Worm (Caenorhabditis elegans): ENCODE results near the gene reps-1.

reps-1 gene

ce11 chrV:18980980-18981529 lies 9.2 kb downstream of the reps-1 start, which contains the start of the genes mrps-35 and sws-1 (continued):
- TF ChIP-seq B0261.1 (tag; optimal IDR thresholded peaks at IDR 0.05): no peak
- TF ChIP-seq sdz-38 (tag; optimal IDR thresholded peaks at IDR 0.05): no peak
- no peak for TF ChIP-seq ztf-3 (GFP tag; optimal IDR thresholded peaks at IDR 0.05)
- no peak for TF ChIP-seq ztf-22 (GFP tag; optimal IDR thresholded peaks at IDR 0.05)
- peak; percentile 14; the same call in 1 of the 2 replicates for TF ChIP-seq ceh-91 (GFP tag; IDR thresholded peaks at IDR 0.05)
- TF ChIP-seq nfya-2 (GFP tag; IDR thresholded peaks at IDR 0.05): no peak
- no peak for TF ChIP-seq mes-4 (tag; optimal IDR thresholded peaks at IDR 0.05)
- TF ChIP-seq ceh-58 (GFP tag; IDR thresholded peaks at IDR 0.05): no peak
- TF ChIP-seq Y53G8AR.9 (GFP tag; conservative IDR thresholded peaks at IDR 0.05): no peak
- no peak for TF ChIP-seq mel-28 (tag; optimal IDR thresholded peaks at IDR 0.05; ENCODE audit: borderline replicate concordance)
- TF ChIP-seq madf-6 (GFP tag; IDR thresholded peaks at IDR 0.05): peak; percentile 71
- TF ChIP-seq fkh-3 (tag; optimal IDR thresholded peaks at IDR 0.05): no peak
- TF ChIP-seq C17E4.6 (GFP tag; IDR thresholded peaks at IDR 0.05): no peak
- no peak for TF ChIP-seq ekl-4 (GFP tag; IDR thresholded peaks at IDR 0.05)
- TF ChIP-seq dpl-1 (GFP tag; optimal IDR thresholded peaks at IDR 0.05): peak; percentile 59
- TF ChIP-seq ets-4 (GFP tag; optimal IDR thresholded peaks at IDR 0.05): no peak
- TF ChIP-seq egrh-3 (GFP tag; IDR thresholded peaks at IDR 0.05): peak; percentile 28; the same call in 1 of the 2 replicates
- TF ChIP-seq C06A6.2 (GFP tag; conservative IDR thresholded peaks at IDR 0.05): no peak
- no peak for TF ChIP-seq Y56A3A.18 (GFP tag; IDR thresholded peaks at IDR 0.05)
- TF ChIP-seq ztf-25 (GFP tag; IDR thresholded peaks at IDR 0.05): no peak
- TF ChIP-seq tbx-9 (tag; optimal IDR thresholded peaks at IDR 0.05; ENCODE audit: borderline replicate concordance): no peak
- no peak for TF ChIP-seq cebp-1 (GFP tag; IDR thresholded peaks at IDR 0.05)
- no peak for TF ChIP-seq cebp-1 (tag; optimal IDR thresholded peaks at IDR 0.05)
- TF ChIP-seq lag-1 (GFP tag; IDR thresholded peaks at IDR 0.05): no peak
- no peak for TF ChIP-seq nhr-179 (tag; optimal IDR thresholded peaks at IDR 0.05)
- no peak; the same call in 1 of the 2 replicates for TF ChIP-seq Y67H2A.10 (GFP tag; conservative IDR thresholded peaks at IDR 0.05)
- no peak for TF ChIP-seq nhr-90 (tag; optimal IDR thresholded peaks at IDR 0.05)
- no peak for TF ChIP-seq Y79H2A.3 (GFP tag; conservative IDR thresholded peaks at IDR 0.05)
- peak; percentile 45; the same call in 1 of the 2 replicates for TF ChIP-seq attf-3 (GFP tag; conservative IDR thresholded peaks at IDR 0.05)
- TF ChIP-seq hrde-1 (tag; optimal IDR thresholded peaks at IDR 0.05; ENCODE audit: borderline replicate concordance): peak; percentile 3
- peak; percentile 27 for TF ChIP-seq F22D6.2 (tag; optimal IDR thresholded peaks at IDR 0.05)
- TF ChIP-seq hmg-1.2 (GFP tag; IDR thresholded peaks at IDR 0.05): 0 out of 2 replicates have a peak, but pooled peaks have one; percentile 19
- no peak for TF ChIP-seq F23B12.7 (tag; optimal IDR thresholded peaks at IDR 0.05; ENCODE audit: insufficient read depth)
- no peak for TF ChIP-seq T07F8.4 (tag; optimal IDR thresholded peaks at IDR 0.05)
- no peak for TF ChIP-seq ama-1 (optimal IDR thresholded peaks at IDR 0.05)
- TF ChIP-seq ama-1 (GFP tag; optimal IDR thresholded peaks at IDR 0.05): no peak
- TF ChIP-seq F49E8.2 (tag; optimal IDR thresholded peaks at IDR 0.05; ENCODE audit: insufficient read depth): no peak
- 0 out of 2 replicates have a peak, but pooled peaks have one; percentile 42 for TF ChIP-seq hsf-1 (GFP tag; IDR thresholded peaks at IDR 0.05)
- peak; percentile 20; the same call in 1 of the 2 replicates for TF ChIP-seq lir-1 (GFP tag; conservative IDR thresholded peaks at IDR 0.05)
- TF ChIP-seq F39B2.1 (GFP tag; IDR thresholded peaks at IDR 0.05): no peak
- 0 out of 2 replicates have a peak, but pooled peaks have one; percentile 45 for TF ChIP-seq let-526 (GFP tag; IDR thresholded peaks at IDR 0.05)
- TF ChIP-seq sea-2 (GFP tag; IDR thresholded peaks at IDR 0.05): 0 out of 2 replicates have a peak, but pooled peaks have one; percentile 16
- no peak for TF ChIP-seq F37B4.10 (GFP tag; IDR thresholded peaks at IDR 0.05)
- TF ChIP-seq cebp-2 (GFP tag; IDR thresholded peaks at IDR 0.05): 0 out of 2 replicates have a peak, but pooled peaks have one; percentile 49
- no peak for TF ChIP-seq nhr-27 (tag; optimal IDR thresholded peaks at IDR 0.05)
- TF ChIP-seq madf-3 (GFP tag; IDR thresholded peaks at IDR 0.05): no peak
- TF ChIP-seq egl-18 (GFP tag; IDR thresholded peaks at IDR 0.05): no peak
- TF ChIP-seq K11D2.4 (GFP tag; IDR thresholded peaks at IDR 0.05): 0 out of 2 replicates have a peak, but pooled peaks have one; percentile 48
- TF ChIP-seq rcor-1 (GFP tag; IDR thresholded peaks at IDR 0.05): peak; percentile 66

Measured in whole organism, young adult.